Worm (Caenorhabditis elegans): ENCODE measurements around the gene M163.7.

- TF ChIP-seq odd-2 (tag; optimal IDR thresholded peaks at IDR 0.05) (no peak), madf-2 (tag; optimal IDR thresholded peaks at IDR 0.05) (no peak), fkh-10 (GFP tag; optimal IDR thresholded peaks at IDR 0.05) (no peak)
Observed at ce11 chrX:14510358-14510757, 45.7 kb downstream of the M163.7 start.
